Fruit fly (Drosophila melanogaster): ENCODE data around the gene Ssu72.

dm6 chrX:19625405-19625804 is 39.0 kb upstream of the Ssu72 start, which contains the start of gene CG14212:
- TF ChIP-seq usp (GFP tag; optimal IDR thresholded peaks at IDR 0.05) = no peak
- TF ChIP-seq EcR (GFP tag; optimal IDR thresholded peaks at IDR 0.05) = no peak
- TF ChIP-seq CG8478 (optimal IDR thresholded peaks at IDR 0.05) = no peak
- TF ChIP-seq psq (optimal IDR thresholded peaks at IDR 0.05) = no peak
- no peak for TF ChIP-seq pan (optimal IDR thresholded peaks at IDR 0.05)
- no peak for TF ChIP-seq Dll (optimal IDR thresholded peaks at IDR 0.05)
